Worm (Caenorhabditis elegans): ENCODE data around the gene fbxa-27.

ce11 chrIII:1342488-1342887 lies 281 bp upstream of the fbxa-27 start, which contains the start of gene fbxa-26:
- TF ChIP-seq blmp-1 (tag; optimal IDR thresholded peaks at IDR 0.05; ENCODE audit: insufficient read depth) = no peak
- no peak for TF ChIP-seq nhr-11 (tag; optimal IDR thresholded peaks at IDR 0.05)
- no peak for TF ChIP-seq aly-2 (tag; optimal IDR thresholded peaks at IDR 0.05)
- TF ChIP-seq unc-39 (tag; optimal IDR thresholded peaks at IDR 0.05) = no peak
- no peak for TF ChIP-seq ama-1 (optimal IDR thresholded peaks at IDR 0.05)
- no peak for TF ChIP-seq lsy-2 (tag; optimal IDR thresholded peaks at IDR 0.05)
- no peak for TF ChIP-seq ZK546.5 (tag; optimal IDR thresholded peaks at IDR 0.05)
- no peak for TF ChIP-seq ceh-82 (tag; optimal IDR thresholded peaks at IDR 0.05)
- TF ChIP-seq ztf-4 (tag; optimal IDR thresholded peaks at IDR 0.05) = no peak
- no peak for TF ChIP-seq elt-3 (tag; optimal IDR thresholded peaks at IDR 0.05)
